Worm (Caenorhabditis elegans) whole organism, L2 larva: ENCODE results near the gene F19C7.8.

Experiments used
- C34F6.9 ChIP-seq: fragments of 150-350 bp; optimal IDR thresholded peaks from 2 replicates; lab custom pipeline; 2014; ENCODE audit warnings: missing biosample characterization, missing genetic modification characterization
- F13H6.1 ChIP-seq: sonication (generic microtip); optimal IDR thresholded peaks from 2 replicates; lab custom pipeline; 2016; ENCODE audit warnings: missing genetic modification characterization, missing compliant biosample characterization
- Y55F3AM.14 ChIP-seq: fragments of 200-800 bp; sonication (Bioruptor generic); optimal IDR thresholded peaks from 2 replicates; lab custom pipeline; 2018; ENCODE audit warnings: mild to moderate bottlenecking, missing genetic modification characterization, missing compliant biosample characterization
- ZK546.5 ChIP-seq: sonication (generic microtip); optimal IDR thresholded peaks from 2 replicates; lab custom pipeline; 2017; ENCODE audit warnings: missing biosample characterization, missing genetic modification characterization
- alr-1 ChIP-seq: fragments of 150-350 bp; optimal IDR thresholded peaks from 2 replicates; lab custom pipeline; 2014; ENCODE audit warnings: missing biosample characterization, missing genetic modification characterization
- aly-2 ChIP-seq: fragments of 150-350 bp; optimal IDR thresholded peaks from 2 replicates; lab custom pipeline; 2014; ENCODE audit warnings: missing biosample characterization, missing genetic modification characterization
- ama-1 ChIP-seq: fragments of 150-350 bp; optimal IDR thresholded peaks from 2 replicates; lab custom pipeline; 2018; ENCODE audit warnings: inconsistent platforms
- blmp-1 ChIP-seq: sonication (generic microtip); optimal IDR thresholded peaks from 2 replicates; lab custom pipeline; 2017; ENCODE audit warnings: missing genetic modification characterization, mild to moderate bottlenecking, missing compliant biosample characterization, antibody characterized with exemption, moderate library complexity; ENCODE audit not compliant: insufficient read depth
- ceh-16 ChIP-seq: fragments of 150-350 bp; optimal IDR thresholded peaks from 2 replicates; lab custom pipeline; 2014; ENCODE audit warnings: missing biosample characterization, missing genetic modification characterization
- ceh-82 ChIP-seq: fragments of 150-350 bp; optimal IDR thresholded peaks from 2 replicates; lab custom pipeline; 2014; ENCODE audit warnings: missing biosample characterization, missing genetic modification characterization
- crh-2 ChIP-seq: sonication (generic microtip); optimal IDR thresholded peaks from 2 replicates; lab custom pipeline; 2017; ENCODE audit warnings: missing biosample characterization, missing genetic modification characterization
- egl-27 ChIP-seq: sonication (generic microtip); optimal IDR thresholded peaks from 3 replicates; lab custom pipeline; 2017; ENCODE audit warnings: missing biosample characterization, missing genetic modification reagents, missing genetic modification characterization
- elt-1 ChIP-seq: fragments of 150-350 bp; optimal IDR thresholded peaks from 2 replicates; lab custom pipeline; 2014; ENCODE audit warnings: missing biosample characterization, missing genetic modification characterization
- elt-3 ChIP-seq: sonication (generic microtip); optimal IDR thresholded peaks from 2 replicates; lab custom pipeline; 2017; ENCODE audit warnings: missing biosample characterization, missing genetic modification characterization
- fos-1 ChIP-seq: fragments of 150-350 bp; optimal IDR thresholded peaks from 2 replicates; lab custom pipeline; 2014; ENCODE audit warnings: missing biosample characterization, missing genetic modification characterization
- gmeb-1 ChIP-seq: fragments of 150-350 bp; optimal IDR thresholded peaks from 2 replicates; lab custom pipeline; 2014; ENCODE audit warnings: missing biosample characterization, missing genetic modification characterization
- lin-11 ChIP-seq: fragments of 150-350 bp; sonication (generic microtip); optimal IDR thresholded peaks from 2 replicates; lab custom pipeline; 2014; ENCODE audit warnings: missing biosample characterization, missing genetic modification characterization, inconsistent platforms, mixed read lengths
- lin-13 ChIP-seq: fragments of 150-350 bp; optimal IDR thresholded peaks from 2 replicates; lab custom pipeline; 2014; ENCODE audit warnings: missing biosample characterization, missing genetic modification reagents, missing genetic modification characterization
- lin-39 ChIP-seq: fragments of 150-350 bp; optimal IDR thresholded peaks from 2 replicates; lab custom pipeline; 2014; ENCODE audit warnings: missing biosample characterization, missing genetic modification reagents, missing genetic modification characterization
- lsy-2 ChIP-seq, 2 experiments: fragments of 150-350 bp in 1 of 2; sonication (generic microtip) in 1 of 2; optimal IDR thresholded peaks; 2 replicates each; lab custom pipeline; 2014 to 2017; ENCODE audit warnings: missing biosample characterization in 2 of 2, missing genetic modification characterization in 2 of 2
- mab-5 ChIP-seq: fragments of 150-350 bp; optimal IDR thresholded peaks from 2 replicates; lab custom pipeline; 2014; ENCODE audit warnings: missing biosample characterization, missing genetic modification characterization
- mdl-1 ChIP-seq, 2 experiments: fragments of 150-350 bp in 1 of 2; sonication (generic microtip) in 1 of 2; optimal IDR thresholded peaks; 2 replicates each; lab custom pipeline; 2017; ENCODE audit warnings: missing biosample characterization in 2 of 2, missing genetic modification characterization in 2 of 2
- nhr-10 ChIP-seq: sonication (generic microtip); optimal IDR thresholded peaks from 2 replicates; lab custom pipeline; 2017; ENCODE audit warnings: missing biosample characterization, missing genetic modification characterization
- nhr-12 ChIP-seq: fragments of 150-350 bp; optimal IDR thresholded peaks from 2 replicates; lab custom pipeline; 2014; ENCODE audit warnings: missing biosample characterization, missing genetic modification characterization
- nhr-129 ChIP-seq: fragments of 150-350 bp; optimal IDR thresholded peaks from 2 replicates; lab custom pipeline; 2014; ENCODE audit warnings: missing biosample characterization, missing genetic modification characterization
- nhr-21 ChIP-seq: fragments of 150-350 bp; optimal IDR thresholded peaks from 2 replicates; lab custom pipeline; 2014; ENCODE audit warnings: missing biosample characterization, missing genetic modification characterization
- nhr-237 ChIP-seq: fragments of 150-350 bp; optimal IDR thresholded peaks from 2 replicates; lab custom pipeline; 2014; ENCODE audit warnings: missing biosample characterization, missing genetic modification characterization
- nhr-25 ChIP-seq: fragments of 150-350 bp; sonication (generic microtip); optimal IDR thresholded peaks from 3 replicates; lab custom pipeline; 2014; ENCODE audit warnings: missing biosample characterization, missing genetic modification characterization
- nhr-6 ChIP-seq: fragments of 150-350 bp; optimal IDR thresholded peaks from 2 replicates; lab custom pipeline; 2014; ENCODE audit warnings: missing biosample characterization, missing genetic modification characterization
- nhr-77 ChIP-seq: fragments of 150-350 bp; optimal IDR thresholded peaks from 2 replicates; lab custom pipeline; 2014; ENCODE audit warnings: missing biosample characterization, missing genetic modification characterization
- peb-1 ChIP-seq: fragments of 150-350 bp; optimal IDR thresholded peaks from 2 replicates; lab custom pipeline; 2014; ENCODE audit warnings: missing biosample characterization, missing genetic modification characterization
- sem-4 ChIP-seq: fragments of 150-350 bp; optimal IDR thresholded peaks from 2 replicates; lab custom pipeline; 2014; ENCODE audit warnings: missing biosample characterization, missing genetic modification reagents, missing genetic modification characterization
- skn-1 ChIP-seq: sonication (generic microtip); optimal IDR thresholded peaks from 2 replicates; lab custom pipeline; 2017; ENCODE audit warnings: missing biosample characterization, missing genetic modification characterization
- sma-3 ChIP-seq: sonication (generic microtip); optimal IDR thresholded peaks from 2 replicates; lab custom pipeline; 2016; ENCODE audit warnings: missing genetic modification reagents, missing genetic modification characterization, missing compliant biosample characterization
- sma-9 ChIP-seq, 2 experiments: fragments of 150-350 bp in 1 of 2; sonication (generic microtip) in 1 of 2; optimal IDR thresholded peaks; 2 replicates each; lab custom pipeline; 2014 to 2016; ENCODE audit warnings: missing genetic modification characterization in 2 of 2, mild to moderate bottlenecking in 1 of 2, missing biosample characterization in 1 of 2, missing compliant biosample characterization in 1 of 2, missing genetic modification reagents in 1 of 2, moderate library complexity in 1 of 2
- snpc-4 ChIP-seq: fragments of 150-350 bp; optimal IDR thresholded peaks from 2 replicates; lab custom pipeline; 2014; ENCODE audit warnings: missing biosample characterization, missing genetic modification characterization
- unc-39 ChIP-seq: fragments of 150-350 bp; optimal IDR thresholded peaks from 2 replicates; lab custom pipeline; 2014; ENCODE audit warnings: missing biosample characterization, missing genetic modification characterization
- unc-55 ChIP-seq: fragments of 150-350 bp; sonication (generic microtip); optimal IDR thresholded peaks from 3 replicates; lab custom pipeline; 2014; ENCODE audit warnings: missing biosample characterization, missing genetic modification reagents, missing genetic modification characterization
- unc-62 ChIP-seq: fragments of 150-350 bp; optimal IDR thresholded peaks from 2 replicates; lab custom pipeline; 2014; ENCODE audit warnings: missing biosample characterization, missing genetic modification reagents, missing genetic modification characterization
- zag-1 ChIP-seq: fragments of 150-350 bp; optimal IDR thresholded peaks from 2 replicates; lab custom pipeline; 2014; ENCODE audit warnings: missing biosample characterization, missing genetic modification characterization
- ztf-1 ChIP-seq: fragments of 200-800 bp; sonication (Bioruptor generic); conservative IDR thresholded peaks from 2 replicates; pipeline ENCODE4 v1.3.6; 2022; ENCODE audit warnings: missing genetic modification characterization, missing compliant biosample characterization
- ztf-11 ChIP-seq: sonication (generic microtip); optimal IDR thresholded peaks from 2 replicates; lab custom pipeline; 2017; ENCODE audit warnings: missing biosample characterization, missing genetic modification characterization
- ztf-4 ChIP-seq: fragments of 150-350 bp; optimal IDR thresholded peaks from 2 replicates; lab custom pipeline; 2014; ENCODE audit warnings: missing biosample characterization, missing genetic modification characterization

Gene F19C7.8

ce11 chrIV:4588408-4588807 lies 49.5 kb downstream of the F19C7.8 start:
- TF ChIP-seq sem-4 (tag; lab: Kevin White, UChicago) (no peak), Y55F3AM.14 (GFP tag; lab: Kevin White, UChicago) (no peak), lin-39 (tag; lab: Kevin White, UChicago) (no peak), crh-2 (tag; lab: Kevin White, UChicago) (no peak), alr-1 (tag; lab: Kevin White, UChicago) (no peak), zag-1 (tag; lab: Kevin White, UChicago) (no peak), nhr-6 (tag; lab: Kevin White, UChicago) (no peak), aly-2 (tag; lab: Kevin White, UChicago) (no peak), nhr-129 (tag; lab: Kevin White, UChicago) (no peak), snpc-4 (tag; lab: Kevin White, UChicago) (no peak), unc-62 (GFP tag; lab: Kevin White, UChicago) (no peak), elt-3 (no peak), ZK546.5 (tag; lab: Kevin White, UChicago) (no peak), peb-1 (tag; lab: Kevin White, UChicago) (no peak), ceh-16 (no peak), nhr-25 (tag; lab: Kevin White, UChicago) (no peak), fos-1 (tag; lab: Kevin White, UChicago) (no peak), nhr-21 (no peak), egl-27 (tag; lab: Kevin White, UChicago) (no peak), lin-13 (GFP tag; lab: Kevin White, UChicago) (no peak)
- TF ChIP-seq, all 48 proteins: peak for 0

ce11 chrIV:4587532-4587931 lies 50.4 kb downstream of the F19C7.8 start:
- TF ChIP-seq ama-1 (lab: Kevin White, UChicago), result no peak
- no peak for TF ChIP-seq unc-62 (GFP tag; lab: Kevin White, UChicago)
- no peak for TF ChIP-seq ceh-16
- TF ChIP-seq skn-1 (tag; lab: Kevin White, UChicago), result no peak
- TF ChIP-seq peb-1 (tag; lab: Kevin White, UChicago), result no peak
- TF ChIP-seq lsy-2 (tag; optimal IDR thresholded peaks at IDR 0.05; lab: Kevin White, UChicago), result no peak
- no peak for TF ChIP-seq crh-2 (tag; lab: Kevin White, UChicago)
- no peak for TF ChIP-seq ztf-1 (GFP tag; lab: Robert Waterston, UW)
- TF ChIP-seq unc-55 (GFP tag; lab: Kevin White, UChicago), result no peak
- TF ChIP-seq aly-2 (tag; lab: Kevin White, UChicago), result no peak
- TF ChIP-seq ZK546.5 (tag; lab: Kevin White, UChicago), result no peak
- no peak for TF ChIP-seq ceh-82 (tag; lab: Kevin White, UChicago)
- TF ChIP-seq mdl-1 (tag; optimal IDR thresholded peaks at IDR 0.05; lab: Kevin White, UChicago), result no peak

- TF ChIP-seq snpc-4 (tag; lab: Kevin White, UChicago) (no peak), lsy-2 (tag; optimal IDR thresholded peaks at IDR 0.05; lab: Kevin White, UChicago) (peak in 1 of 2 experiments; percentile 48), nhr-21 (no peak), fos-1 (tag; lab: Kevin White, UChicago) (no peak), sma-3 (GFP tag; lab: Kevin White, UChicago) (no peak), unc-39 (tag; lab: Kevin White, UChicago) (no peak), egl-27 (tag; lab: Kevin White, UChicago) (no peak), ceh-82 (tag; lab: Kevin White, UChicago) (no peak), ceh-16 (no peak), ztf-11 (tag; lab: Kevin White, UChicago) (no peak), mdl-1 (tag; optimal IDR thresholded peaks at IDR 0.05; lab: Kevin White, UChicago) (peak in 1 of 2 experiments; percentile 63), C34F6.9 (peak; percentile 54), elt-3 (no peak), aly-2 (tag; lab: Kevin White, UChicago) (no peak), elt-1 (no peak), ztf-4 (tag; lab: Kevin White, UChicago) (no peak), ztf-1 (GFP tag; lab: Robert Waterston, UW) (no peak), sma-9 (GFP tag; optimal IDR thresholded peaks at IDR 0.05; lab: Kevin White, UChicago) (peak; percentile 18), sma-9 (tag; optimal IDR thresholded peaks at IDR 0.05; lab: Kevin White, UChicago) (no peak), lin-11 (tag; lab: Kevin White, UChicago) (no peak), zag-1 (tag; lab: Kevin White, UChicago) (peak; percentile 53), alr-1 (tag; lab: Kevin White, UChicago) (no peak), gmeb-1 (tag; lab: Kevin White, UChicago) (no peak), skn-1 (tag; lab: Kevin White, UChicago) (no peak), nhr-129 (tag; lab: Kevin White, UChicago) (peak; percentile 58), nhr-10 (no peak), F13H6.1 (tag; lab: Kevin White, UChicago) (no peak), nhr-77 (tag; lab: Kevin White, UChicago) (no peak), blmp-1 (tag; lab: Kevin White, UChicago) (no peak), ZK546.5 (tag; lab: Kevin White, UChicago) (no peak), mab-5 (no peak), nhr-12 (tag; lab: Kevin White, UChicago) (no peak), Y55F3AM.14 (GFP tag; lab: Kevin White, UChicago) (no peak), nhr-6 (tag; lab: Kevin White, UChicago) (peak; percentile 6), nhr-237 (tag; lab: Kevin White, UChicago) (no peak), unc-55 (GFP tag; lab: Kevin White, UChicago) (no peak), crh-2 (tag; lab: Kevin White, UChicago) (no peak), nhr-25 (tag; lab: Kevin White, UChicago) (no peak), lin-39 (tag; lab: Kevin White, UChicago) (no peak), sem-4 (tag; lab: Kevin White, UChicago) (peak; percentile 76), lin-13 (GFP tag; lab: Kevin White, UChicago) (no peak)
These were observed 51.9 kb downstream of the F19C7.8 start for ce11 chrIV:4585991-4586390.
